Fruit fly (Drosophila melanogaster) whole organism, pupa: ENCODE results near the gene CG46467.

Source experiments
- CG10348 ChIP-seq: fragments of 200-800 bp; sonication (Bioruptor generic); IDR thresholded peaks from 2 replicates; pipeline ENCODE4 v1.3.6; 2022; ENCODE audit warnings: missing biosample characterization, missing genetic modification characterization
- CG12605 ChIP-seq: fragments of 200-800 bp; sonication (Bioruptor generic); IDR thresholded peaks from 2 replicates; pipeline ENCODE4 v1.3.6; 2022; ENCODE audit warnings: missing biosample characterization, missing genetic modification characterization
- CG13204 ChIP-seq: fragments of 200-800 bp; sonication (Bioruptor generic); optimal IDR thresholded peaks from 2 replicates; lab custom pipeline; 2018; ENCODE audit warnings: missing biosample characterization, mild to moderate bottlenecking, missing genetic modification characterization, moderate library complexity
- CG14655 ChIP-seq: fragments of 200-800 bp; sonication (Bioruptor generic); optimal IDR thresholded peaks from 3 replicates; lab custom pipeline; 2017; ENCODE audit warnings: mild to moderate bottlenecking, missing biosample characterization, missing genetic modification reagents, missing genetic modification characterization
- CG15710 ChIP-seq: fragments of 200-800 bp; sonication (Bioruptor generic); optimal IDR thresholded peaks from 2 replicates; lab custom pipeline; 2018; ENCODE audit warnings: missing biosample characterization, mild to moderate bottlenecking, missing genetic modification characterization, moderate library complexity
- CG17806 ChIP-seq: fragments of 200-800 bp; sonication (Bioruptor generic); optimal IDR thresholded peaks from 2 replicates; lab custom pipeline; 2018; ENCODE audit warnings: missing biosample characterization, mild to moderate bottlenecking, missing genetic modification characterization, moderate library complexity
- CG32121 ChIP-seq: fragments of 200-800 bp; sonication (Bioruptor generic); IDR thresholded peaks from 2 replicates; pipeline ENCODE4 v1.3.6; 2022; ENCODE audit warnings: missing biosample characterization, missing genetic modification characterization
- CG34367 ChIP-seq: fragments of 200-800 bp; sonication (Bioruptor generic); optimal IDR thresholded peaks from 2 replicates; lab custom pipeline; 2018; ENCODE audit warnings: missing biosample characterization, mild to moderate bottlenecking, missing genetic modification characterization
- CG4496 ChIP-seq: fragments of 200-800 bp; sonication (Bioruptor generic); IDR thresholded peaks from 3 replicates; pipeline ENCODE4 v1.3.6; 2022; ENCODE audit warnings: missing biosample characterization, missing genetic modification characterization
- CG8159 ChIP-seq: fragments of 200-800 bp; sonication (Bioruptor generic); optimal IDR thresholded peaks from 3 replicates; lab custom pipeline; 2018; ENCODE audit warnings: missing biosample characterization, mild to moderate bottlenecking, missing genetic modification characterization, moderate library complexity
- CG8301 ChIP-seq: fragments of 200-800 bp; sonication (Bioruptor generic); optimal IDR thresholded peaks from 2 replicates; lab custom pipeline; 2018; ENCODE audit warnings: missing biosample characterization, mild to moderate bottlenecking, missing genetic modification characterization
- CG9948 ChIP-seq: fragments of 200-800 bp; sonication (Bioruptor generic); optimal IDR thresholded peaks from 2 replicates; lab custom pipeline; 2018; ENCODE audit warnings: missing biosample characterization, mild to moderate bottlenecking, missing genetic modification characterization, moderate library complexity
- D1 ChIP-seq: fragments of 200-800 bp; sonication (Bioruptor generic); optimal IDR thresholded peaks from 2 replicates; lab custom pipeline; 2018; ENCODE audit warnings: missing biosample characterization, mild to moderate bottlenecking, missing genetic modification characterization, moderate library complexity
- EcR ChIP-seq: fragments of 200-800 bp; sonication (Bioruptor generic); optimal IDR thresholded peaks from 3 replicates; lab custom pipeline; 2019; ENCODE audit warnings: missing biosample characterization, missing genetic modification characterization, mild to moderate bottlenecking, moderate library complexity, missing genetic modification reagents
- Ets98B ChIP-seq: fragments of 200-800 bp; sonication (Bioruptor generic); IDR thresholded peaks from 2 replicates; pipeline ENCODE4 v1.3.6; 2022; ENCODE audit warnings: missing biosample characterization, missing genetic modification characterization
- Pif1A ChIP-seq: fragments of 200-800 bp; sonication (Bioruptor generic); optimal IDR thresholded peaks from 3 replicates; lab custom pipeline; 2016; ENCODE audit warnings: missing biosample characterization, missing genetic modification characterization
- Pif1B ChIP-seq: fragments of 200-800 bp; sonication (Bioruptor generic); optimal IDR thresholded peaks from 3 replicates; lab custom pipeline; 2016; ENCODE audit warnings: missing biosample characterization, missing genetic modification characterization
- Snoo ChIP-seq: fragments of 200-800 bp; sonication (Bioruptor generic); optimal IDR thresholded peaks from 3 replicates; lab custom pipeline; 2017; ENCODE audit warnings: missing biosample characterization, mild to moderate bottlenecking, missing genetic modification characterization, inconsistent platforms
- fd96Ca ChIP-seq: fragments of 200-800 bp; sonication (Bioruptor generic); IDR thresholded peaks from 3 replicates; pipeline ENCODE4 v1.3.6; 2022; ENCODE audit warnings: missing biosample characterization, missing genetic modification characterization
- gl ChIP-seq: fragments of 200-800 bp; sonication (Bioruptor generic); optimal IDR thresholded peaks from 2 replicates; lab custom pipeline; 2018; ENCODE audit warnings: missing biosample characterization, mild to moderate bottlenecking, missing genetic modification characterization
- rn ChIP-seq: fragments of 200-800 bp; sonication (Bioruptor generic); IDR thresholded peaks from 2 replicates; pipeline ENCODE4 v1.3.6; 2022; ENCODE audit warnings: missing biosample characterization, missing genetic modification characterization

Gene CG46467

dm6 chr3R:9933956-9934733 lies 59.7 kb downstream of the CG46467 start:
- TF ChIP-seq CG4496 (GFP tag; lab: Robert Waterston, UW) (no peak; the same call in 2 of the 3 replicates), EcR (GFP tag; lab: Kevin White, UChicago) (no peak), CG13204 (GFP tag; lab: Kevin White, UChicago) (no peak), Pif1B (GFP tag; lab: Kevin White, UChicago) (no peak), CG10348 (GFP tag; lab: Robert Waterston, UW) (no peak), CG8301 (tag; lab: Kevin White, UChicago) (no peak), CG14655 (GFP tag; lab: Kevin White, UChicago) (no peak), Ets98B (GFP tag; lab: Robert Waterston, UW) (no peak), gl (no peak), Snoo (no peak), fd96Ca (GFP tag; lab: Robert Waterston, UW) (no peak), CG15710 (tag; lab: Kevin White, UChicago) (no peak), CG12605 (no peak), D1 (no peak), CG9948 (tag; lab: Kevin White, UChicago) (no peak)

- TF ChIP-seq CG12605 (no peak), CG8301 (tag; lab: Kevin White, UChicago) (peak; percentile 72), CG17806 (peak; percentile 40), fd96Ca (GFP tag; lab: Robert Waterston, UW) (peak; percentile 69; the same call in 2 of the 3 replicates), CG13204 (GFP tag; lab: Kevin White, UChicago) (no peak), Ets98B (GFP tag; lab: Robert Waterston, UW) (peak; percentile 78), CG10348 (GFP tag; lab: Robert Waterston, UW) (0 out of 2 replicates have a peak, but pooled peaks have one; percentile 44), CG15710 (tag; lab: Kevin White, UChicago) (no peak), CG9948 (tag; lab: Kevin White, UChicago) (peak; percentile 27), CG34367 (no peak), Snoo (peak; percentile 57), D1 (no peak), CG4496 (GFP tag; lab: Robert Waterston, UW) (peak; percentile 90), Pif1B (GFP tag; lab: Kevin White, UChicago) (peak; percentile 13), rn (GFP tag; lab: Robert Waterston, UW) (0 out of 2 replicates have a peak, but pooled peaks have one; percentile 38), CG32121 (GFP tag; lab: Robert Waterston, UW) (peak; percentile 73), CG8159 (tag; lab: Kevin White, UChicago) (peak; percentile 49), CG14655 (GFP tag; lab: Kevin White, UChicago) (peak; percentile 71), gl (no peak), Pif1A (GFP tag; lab: Kevin White, UChicago) (peak; percentile 32), EcR (GFP tag; lab: Kevin White, UChicago) (no peak)
These were observed 60.4 kb downstream of the CG46467 start for dm6 chr3R:9934863-9935262.

dm6 chr3R:9937176-9937575 lies 62.7 kb downstream of the CG46467 start:
- TF ChIP-seq CG32121 (GFP tag; lab: Robert Waterston, UW) (no peak), CG8301 (tag; lab: Kevin White, UChicago) (peak; percentile 27), CG12605 (no peak), CG14655 (GFP tag; lab: Kevin White, UChicago) (peak; percentile 49)
- TF ChIP-seq, all 21 proteins: peak for 2

dm6 chr3R:9937605-9938004 lies 63.1 kb downstream of the CG46467 start:
- TF ChIP-seq fd96Ca (GFP tag; lab: Robert Waterston, UW) (no peak), CG32121 (GFP tag; lab: Robert Waterston, UW) (no peak), CG12605 (no peak), CG34367 (no peak), CG8159 (tag; lab: Kevin White, UChicago) (no peak), CG13204 (GFP tag; lab: Kevin White, UChicago) (no peak), gl (no peak), Pif1B (GFP tag; lab: Kevin White, UChicago) (no peak), Pif1A (GFP tag; lab: Kevin White, UChicago) (no peak), rn (GFP tag; lab: Robert Waterston, UW) (no peak), Snoo (no peak), Ets98B (GFP tag; lab: Robert Waterston, UW) (no peak), CG4496 (GFP tag; lab: Robert Waterston, UW) (no peak), CG14655 (GFP tag; lab: Kevin White, UChicago) (no peak), CG8301 (tag; lab: Kevin White, UChicago) (no peak), CG15710 (tag; lab: Kevin White, UChicago) (no peak), CG9948 (tag; lab: Kevin White, UChicago) (no peak), D1 (no peak), CG17806 (no peak), EcR (GFP tag; lab: Kevin White, UChicago) (no peak)

- no peak for TF ChIP-seq CG10348 (GFP tag; lab: Robert Waterston, UW)
- no peak for TF ChIP-seq gl
- peak; percentile 59 for TF ChIP-seq CG4496 (GFP tag; lab: Robert Waterston, UW)
- TF ChIP-seq CG13204 (GFP tag; lab: Kevin White, UChicago), result no peak
- TF ChIP-seq CG14655 (GFP tag; lab: Kevin White, UChicago), result peak; percentile 75
- peak; percentile 31 for TF ChIP-seq CG9948 (tag; lab: Kevin White, UChicago)
- TF ChIP-seq Ets98B (GFP tag; lab: Robert Waterston, UW), result peak; percentile 35; the same call in 1 of the 2 replicates
- TF ChIP-seq CG34367, result peak; percentile 11
- peak; percentile 74 for TF ChIP-seq fd96Ca (GFP tag; lab: Robert Waterston, UW)
- peak; percentile 11 for TF ChIP-seq CG8159 (tag; lab: Kevin White, UChicago)
- peak; percentile 35 for TF ChIP-seq CG17806
- no peak for TF ChIP-seq Pif1A (GFP tag; lab: Kevin White, UChicago)
- TF ChIP-seq Snoo, result no peak
- TF ChIP-seq D1, result no peak
- TF ChIP-seq CG32121 (GFP tag; lab: Robert Waterston, UW), result no peak
- TF ChIP-seq rn (GFP tag; lab: Robert Waterston, UW), result no peak
- no peak for TF ChIP-seq CG12605
- TF ChIP-seq EcR (GFP tag; lab: Kevin White, UChicago), result no peak
- peak; percentile 56 for TF ChIP-seq CG8301 (tag; lab: Kevin White, UChicago)
- TF ChIP-seq CG15710 (tag; lab: Kevin White, UChicago), result peak; percentile 13
- TF ChIP-seq Pif1B (GFP tag; lab: Kevin White, UChicago), result peak; percentile 30
- TF ChIP-seq, all 21 proteins: peak for 11
These were observed 64.0 kb downstream of the CG46467 start for dm6 chr3R:9938495-9938894.
